Worm (Caenorhabditis elegans) whole organism, L4 larva: ENCODE data around the gene C29A12.1.

Experiments used
- ama-1 ChIP-seq: fragments of 150-350 bp; optimal IDR thresholded peaks from 2 replicates; lab custom pipeline; 2014; ENCODE audit warnings: inconsistent platforms, mixed read lengths
- skn-1 ChIP-seq: fragments of 150-350 bp; optimal IDR thresholded peaks from 2 replicates; lab custom pipeline; 2014; ENCODE audit warnings: missing biosample characterization, missing genetic modification characterization

DNA sequence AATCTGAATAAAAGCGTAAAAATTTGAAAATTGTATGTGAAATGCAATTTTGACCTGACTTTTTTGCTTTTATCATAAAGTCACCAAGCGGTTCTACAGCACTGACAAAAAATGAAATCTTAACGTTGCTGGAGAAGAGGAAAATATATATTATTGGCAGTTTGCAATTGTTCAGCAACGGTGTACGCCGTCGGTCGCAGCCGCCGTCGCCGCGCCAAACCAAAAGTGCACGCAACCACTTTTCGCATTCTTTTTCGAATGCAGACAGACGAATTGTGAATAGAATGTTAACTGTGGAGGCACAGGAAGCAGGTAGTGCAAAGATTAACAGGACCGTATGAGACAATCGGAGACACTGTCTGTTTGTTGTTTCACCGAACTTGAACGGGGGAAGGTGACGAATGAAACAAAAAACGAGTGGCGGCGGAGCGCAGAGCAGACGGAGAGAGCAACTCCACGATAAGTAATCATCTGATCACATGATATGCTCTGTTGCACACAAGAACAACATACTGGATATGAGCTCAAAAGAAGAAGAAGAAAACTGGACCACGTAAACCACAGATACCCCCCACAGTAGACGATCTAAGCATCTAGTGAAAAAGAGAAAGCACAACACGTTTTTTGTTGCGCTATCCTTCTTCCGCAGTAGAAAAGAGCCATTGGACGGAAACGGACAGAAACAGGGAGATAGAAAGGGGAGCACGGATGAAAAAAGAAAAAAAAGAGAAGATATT, 43.8 kb upstream of the C29A12.1 start:
- TF ChIP-seq ama-1 (lab: Kevin White, UChicago) (no peak), skn-1 (tag; lab: Kevin White, UChicago) (no peak)
